Worm (Caenorhabditis elegans) whole organism, L3 larva: ENCODE results near the gene sdhb-1.

Experiments
- R02D3.7 ChIP-seq: fragments of 150-350 bp; optimal IDR thresholded peaks from 2 replicates; lab custom pipeline; 2014; ENCODE audit warnings: missing biosample characterization, missing genetic modification characterization
- ZK546.5 ChIP-seq: sonication (generic microtip); optimal IDR thresholded peaks from 2 replicates; lab custom pipeline; 2017; ENCODE audit warnings: missing biosample characterization, missing genetic modification characterization
- aly-2 ChIP-seq: fragments of 150-350 bp; optimal IDR thresholded peaks from 2 replicates; lab custom pipeline; 2014; ENCODE audit warnings: missing biosample characterization, missing genetic modification characterization
- ceh-28 ChIP-seq: fragments of 150-350 bp; optimal IDR thresholded peaks from 2 replicates; lab custom pipeline; 2014; ENCODE audit warnings: missing biosample characterization, missing genetic modification reagents, missing genetic modification characterization
- ceh-82 ChIP-seq: fragments of 150-350 bp; optimal IDR thresholded peaks from 2 replicates; lab custom pipeline; 2014; ENCODE audit warnings: missing biosample characterization, missing genetic modification characterization
- ceh-9 ChIP-seq: sonication (generic microtip); optimal IDR thresholded peaks from 2 replicates; lab custom pipeline; 2018; ENCODE audit warnings: missing biosample characterization, missing genetic modification characterization
- daf-12 ChIP-seq: fragments of 150-350 bp; optimal IDR thresholded peaks from 2 replicates; lab custom pipeline; 2014; ENCODE audit warnings: missing biosample characterization, missing genetic modification reagents, missing genetic modification characterization
- egl-5 ChIP-seq: fragments of 150-350 bp; optimal IDR thresholded peaks from 2 replicates; lab custom pipeline; 2017; ENCODE audit warnings: missing biosample characterization, missing genetic modification reagents, missing genetic modification characterization, inconsistent platforms
- elt-2 ChIP-seq: sonication (generic microtip); optimal IDR thresholded peaks from 2 replicates; lab custom pipeline; 2016; ENCODE audit warnings: missing genetic modification reagents, mild to moderate bottlenecking, missing genetic modification characterization, missing compliant biosample characterization
- elt-3 ChIP-seq, 3 experiments: fragments of 150-350 bp in 1 of 3; sonication (generic microtip) in 2 of 3; optimal IDR thresholded peaks; 2 replicates in 2 of 3; 4 replicates in 1 of 3; lab custom pipeline; 2014 to 2017; ENCODE audit warnings: missing biosample characterization in 3 of 3, missing genetic modification characterization in 3 of 3
- eor-1 ChIP-seq, 2 experiments: fragments of 150-350 bp; optimal IDR thresholded peaks; 2 replicates each; lab custom pipeline; 2014 to 2018; ENCODE audit warnings: missing biosample characterization in 2 of 2, missing genetic modification characterization in 2 of 2
- fkh-10 ChIP-seq: sonication (generic microtip); optimal IDR thresholded peaks from 2 replicates; lab custom pipeline; 2017; ENCODE audit warnings: missing biosample characterization, missing genetic modification reagents, missing genetic modification characterization
- fkh-2 ChIP-seq: fragments of 150-350 bp; optimal IDR thresholded peaks from 2 replicates; lab custom pipeline; 2014; ENCODE audit warnings: missing biosample characterization, missing genetic modification reagents, missing genetic modification characterization
- fos-1 ChIP-seq: fragments of 150-350 bp; optimal IDR thresholded peaks from 2 replicates; lab custom pipeline; 2014; ENCODE audit warnings: missing biosample characterization, missing genetic modification characterization
- hmg-11 ChIP-seq: sonication (generic microtip); optimal IDR thresholded peaks from 2 replicates; lab custom pipeline; 2016; ENCODE audit warnings: missing genetic modification characterization, missing compliant biosample characterization
- lin-15B ChIP-seq: fragments of 150-350 bp; optimal IDR thresholded peaks from 2 replicates; lab custom pipeline; 2014; ENCODE audit warnings: missing biosample characterization, missing genetic modification characterization
- lin-39 ChIP-seq: fragments of 150-350 bp; optimal IDR thresholded peaks from 2 replicates; lab custom pipeline; 2018; ENCODE audit warnings: missing biosample characterization, missing genetic modification reagents, missing genetic modification characterization
- mml-1 ChIP-seq: fragments of 150-350 bp; sonication (generic microtip); optimal IDR thresholded peaks from 3 replicates; lab custom pipeline; 2014; ENCODE audit warnings: missing biosample characterization, missing genetic modification characterization
- nfya-1 ChIP-seq: sonication (generic microtip); optimal IDR thresholded peaks from 2 replicates; lab custom pipeline; 2017; ENCODE audit warnings: missing genetic modification characterization, mild to moderate bottlenecking, missing compliant biosample characterization, antibody characterized with exemption, moderate library complexity; ENCODE audit not compliant: insufficient read depth
- nhr-11 ChIP-seq: fragments of 150-350 bp; optimal IDR thresholded peaks from 2 replicates; lab custom pipeline; 2014; ENCODE audit warnings: missing biosample characterization, missing genetic modification characterization
- nhr-23 ChIP-seq: fragments of 150-350 bp; optimal IDR thresholded peaks from 2 replicates; lab custom pipeline; 2014; ENCODE audit warnings: missing biosample characterization, missing genetic modification reagents, missing genetic modification characterization
- nhr-25 ChIP-seq: sonication (generic microtip); optimal IDR thresholded peaks from 2 replicates; lab custom pipeline; 2017; ENCODE audit warnings: missing biosample characterization, missing genetic modification characterization
- nhr-43 ChIP-seq: sonication (generic microtip); optimal IDR thresholded peaks from 2 replicates; lab custom pipeline; 2016; ENCODE audit warnings: mild to moderate bottlenecking, missing genetic modification characterization, missing compliant biosample characterization; ENCODE audit not compliant: poor library complexity, severe bottlenecking
- nhr-67 ChIP-seq: fragments of 150-350 bp; optimal IDR thresholded peaks from 2 replicates; lab custom pipeline; 2014; ENCODE audit warnings: missing biosample characterization, missing genetic modification characterization
- nhr-76 ChIP-seq: fragments of 150-350 bp; sonication (generic microtip); optimal IDR thresholded peaks from 5 replicates; lab custom pipeline; 2014; ENCODE audit warnings: missing biosample characterization, missing genetic modification characterization
- nhr-77 ChIP-seq: fragments of 150-350 bp; optimal IDR thresholded peaks from 2 replicates; lab custom pipeline; 2014; ENCODE audit warnings: missing biosample characterization, missing genetic modification characterization
- pqm-1 ChIP-seq: fragments of 150-350 bp; optimal IDR thresholded peaks from 2 replicates; lab custom pipeline; 2017; ENCODE audit warnings: missing biosample characterization, missing genetic modification characterization, inconsistent platforms
- sea-2 ChIP-seq: fragments of 150-350 bp; sonication (generic microtip); optimal IDR thresholded peaks from 4 replicates; lab custom pipeline; 2014; ENCODE audit warnings: missing biosample characterization, missing genetic modification reagents, missing genetic modification characterization
- skn-1 ChIP-seq: fragments of 150-350 bp; optimal IDR thresholded peaks from 2 replicates; lab custom pipeline; 2014; ENCODE audit warnings: missing biosample characterization, missing genetic modification characterization
- snpc-4 ChIP-seq: fragments of 150-350 bp; optimal IDR thresholded peaks from 2 replicates; lab custom pipeline; 2014; ENCODE audit warnings: missing biosample characterization, missing genetic modification characterization
- unc-39 ChIP-seq: sonication (generic microtip); optimal IDR thresholded peaks from 4 replicates; lab custom pipeline; 2017; ENCODE audit warnings: missing biosample characterization, missing genetic modification characterization
- unc-62 ChIP-seq: fragments of 150-350 bp; sonication (generic microtip); optimal IDR thresholded peaks from 4 replicates; lab custom pipeline; 2014; ENCODE audit warnings: missing biosample characterization, missing genetic modification reagents, missing genetic modification characterization
- zag-1 ChIP-seq: fragments of 150-350 bp; optimal IDR thresholded peaks from 2 replicates; lab custom pipeline; 2014; ENCODE audit warnings: missing biosample characterization, missing genetic modification characterization
- ztf-4 ChIP-seq: fragments of 150-350 bp; optimal IDR thresholded peaks from 2 replicates; lab custom pipeline; 2014; ENCODE audit warnings: missing biosample characterization, missing genetic modification characterization

sdhb-1 gene

ce11 chrII:9308614-9309046 lies 43.9 kb downstream of the sdhb-1 start:
- TF ChIP-seq nfya-1 (tag; lab: Kevin White, UChicago) (peak; percentile 2), lin-15B (tag; lab: Kevin White, UChicago) (no peak), lin-39 (tag; lab: Kevin White, UChicago) (no peak), egl-5 (tag; lab: Kevin White, UChicago) (peak; percentile 34)
- TF ChIP-seq, all 47 proteins: peak for 2

ce11 chrII:9306835-9307234 lies 45.7 kb downstream of the sdhb-1 start:
- peak; percentile 94 for TF ChIP-seq lin-39 (tag; lab: Kevin White, UChicago)
- TF ChIP-seq egl-5 (tag; lab: Kevin White, UChicago): no peak
- TF ChIP-seq nhr-23 (tag; lab: Kevin White, UChicago): no peak
- no peak for TF ChIP-seq pqm-1 (tag; lab: Kevin White, UChicago)
- no peak for TF ChIP-seq elt-2 (tag; lab: Kevin White, UChicago)
- no peak for TF ChIP-seq ztf-4 (tag; lab: Kevin White, UChicago)
- no peak for TF ChIP-seq nhr-77 (tag; lab: Kevin White, UChicago)
- TF ChIP-seq elt-3 (tag; optimal IDR thresholded peaks at IDR 0.05; lab: Kevin White, UChicago): no peak
- no peak for TF ChIP-seq fos-1 (tag; lab: Kevin White, UChicago)
- TF ChIP-seq nfya-1 (tag; lab: Kevin White, UChicago): peak; percentile 79
- TF ChIP-seq nhr-11 (tag; lab: Kevin White, UChicago): no peak
- TF ChIP-seq hmg-11 (tag; lab: Kevin White, UChicago): no peak
- TF ChIP-seq unc-62: peak; percentile 67

ce11 chrII:9305575-9305974 lies 47.0 kb downstream of the sdhb-1 start:
- TF ChIP-seq fkh-10 (peak; percentile 11), lin-39 (tag; lab: Kevin White, UChicago) (peak; percentile 48), R02D3.7 (tag; lab: Kevin White, UChicago) (no peak)

ce11 chrII:9304849-9305248 lies 47.7 kb downstream of the sdhb-1 start:
- no peak for TF ChIP-seq nhr-76 (tag; lab: Kevin White, UChicago)
- TF ChIP-seq pqm-1 (tag; lab: Kevin White, UChicago): no peak
- no peak for TF ChIP-seq ZK546.5 (tag; lab: Kevin White, UChicago)
- no peak for TF ChIP-seq ceh-82 (tag; lab: Kevin White, UChicago)
- no peak for TF ChIP-seq snpc-4 (tag; lab: Kevin White, UChicago)
- TF ChIP-seq fos-1 (tag; lab: Kevin White, UChicago): no peak
- TF ChIP-seq R02D3.7 (tag; lab: Kevin White, UChicago): no peak
- no peak for TF ChIP-seq sea-2 (GFP tag; lab: Kevin White, UChicago)
- TF ChIP-seq egl-5 (tag; lab: Kevin White, UChicago): no peak
- no peak for TF ChIP-seq ztf-4 (tag; lab: Kevin White, UChicago)
- no peak for TF ChIP-seq ceh-9 (tag; lab: Kevin White, UChicago)
- no peak for TF ChIP-seq eor-1 (tag; optimal IDR thresholded peaks at IDR 0.05; lab: Kevin White, UChicago)
- no peak for TF ChIP-seq skn-1
- no peak for TF ChIP-seq unc-39 (tag; lab: Kevin White, UChicago)

ce11 chrII:9303545-9303944 lies 49.0 kb downstream of the sdhb-1 start:
- no peak for TF ChIP-seq sea-2 (GFP tag; lab: Kevin White, UChicago)
- TF ChIP-seq ZK546.5 (tag; lab: Kevin White, UChicago): no peak
- TF ChIP-seq aly-2 (tag; lab: Kevin White, UChicago): no peak
- no peak for TF ChIP-seq daf-12
- TF ChIP-seq nhr-67 (tag; lab: Kevin White, UChicago): no peak
- TF ChIP-seq hmg-11 (tag; lab: Kevin White, UChicago): no peak
- TF ChIP-seq mml-1 (tag; lab: Kevin White, UChicago): no peak
- no peak for TF ChIP-seq eor-1 (tag; optimal IDR thresholded peaks at IDR 0.05; lab: Kevin White, UChicago)
- TF ChIP-seq unc-39 (tag; lab: Kevin White, UChicago): no peak
- no peak for TF ChIP-seq zag-1
- no peak for TF ChIP-seq nhr-43 (tag; lab: Kevin White, UChicago)
- TF ChIP-seq fkh-2 (tag; lab: Kevin White, UChicago): no peak
- TF ChIP-seq R02D3.7 (tag; lab: Kevin White, UChicago): no peak
- no peak for TF ChIP-seq nhr-77 (tag; lab: Kevin White, UChicago)
- no peak for TF ChIP-seq ceh-28
- no peak for TF ChIP-seq nhr-25
